Worm (Caenorhabditis elegans) whole organism, L4/young adult: ENCODE results near the gene nhr-253.

Source experiments
- W03F9.2 ChIP-seq: fragments of 150-350 bp; optimal IDR thresholded peaks from 2 replicates; lab custom pipeline; 2014; ENCODE audit warnings: missing biosample characterization, missing genetic modification characterization
- him-1 ChIP-seq: sonication (generic microtip); optimal IDR thresholded peaks from 2 replicates; lab custom pipeline; 2016; ENCODE audit warnings: missing genotype, missing genetic modification reagents, missing genetic modification characterization, missing compliant biosample characterization

- TF ChIP-seq him-1 (tag; lab: Kevin White, UChicago): no peak
- TF ChIP-seq W03F9.2 (tag; lab: Kevin White, UChicago): no peak
Measured at ce11 chrV:404210-404669, 7.8 kb downstream of the nhr-253 start, which contains the start of gene nhr-252.
